Worm (Caenorhabditis elegans) whole organism, L3 larva: Measurements from ENCODE around the gene faxc-2.
A peak's percentile ranks its signal among the peaks of the same experiment; 100 is the strongest.

Experiments used
- ZK546.5 ChIP-seq: sonication (generic microtip); optimal IDR thresholded peaks from 2 replicates; lab custom pipeline; 2017; ENCODE audit warnings: missing biosample characterization, missing genetic modification characterization
- ama-1 ChIP-seq: fragments of 150-350 bp; optimal IDR thresholded peaks from 2 replicates; lab custom pipeline; 2018
- ceh-16 ChIP-seq: sonication (generic microtip); optimal IDR thresholded peaks from 2 replicates; lab custom pipeline; 2017; ENCODE audit warnings: missing biosample characterization, missing genetic modification characterization
- ceh-28 ChIP-seq: fragments of 150-350 bp; optimal IDR thresholded peaks from 2 replicates; lab custom pipeline; 2014; ENCODE audit warnings: missing biosample characterization, missing genetic modification reagents, missing genetic modification characterization
- ceh-82 ChIP-seq: fragments of 150-350 bp; optimal IDR thresholded peaks from 2 replicates; lab custom pipeline; 2014; ENCODE audit warnings: missing biosample characterization, missing genetic modification characterization
- daf-12 ChIP-seq: fragments of 150-350 bp; optimal IDR thresholded peaks from 2 replicates; lab custom pipeline; 2014; ENCODE audit warnings: missing biosample characterization, missing genetic modification reagents, missing genetic modification characterization
- egl-5 ChIP-seq: fragments of 150-350 bp; optimal IDR thresholded peaks from 2 replicates; lab custom pipeline; 2017; ENCODE audit warnings: missing biosample characterization, missing genetic modification reagents, missing genetic modification characterization, inconsistent platforms
- elt-2 ChIP-seq: sonication (generic microtip); optimal IDR thresholded peaks from 2 replicates; lab custom pipeline; 2016; ENCODE audit warnings: missing genetic modification reagents, mild to moderate bottlenecking, missing genetic modification characterization, missing compliant biosample characterization
- elt-3 ChIP-seq, 3 experiments: fragments of 150-350 bp in 1 of 3; sonication (generic microtip) in 2 of 3; optimal IDR thresholded peaks; 2 replicates in 2 of 3; 4 replicates in 1 of 3; lab custom pipeline; 2014 to 2017; ENCODE audit warnings: missing biosample characterization in 3 of 3, missing genetic modification characterization in 3 of 3
- eor-1 ChIP-seq, 2 experiments: fragments of 150-350 bp; optimal IDR thresholded peaks; 2 replicates each; lab custom pipeline; 2014 to 2018; ENCODE audit warnings: missing biosample characterization in 2 of 2, missing genetic modification characterization in 2 of 2
- fkh-10 ChIP-seq: sonication (generic microtip); optimal IDR thresholded peaks from 2 replicates; lab custom pipeline; 2017; ENCODE audit warnings: missing biosample characterization, missing genetic modification reagents, missing genetic modification characterization
- fkh-2 ChIP-seq: fragments of 150-350 bp; optimal IDR thresholded peaks from 2 replicates; lab custom pipeline; 2014; ENCODE audit warnings: missing biosample characterization, missing genetic modification reagents, missing genetic modification characterization
- hmg-11 ChIP-seq: sonication (generic microtip); optimal IDR thresholded peaks from 2 replicates; lab custom pipeline; 2016; ENCODE audit warnings: missing genetic modification characterization, missing compliant biosample characterization
- jun-1 ChIP-seq: fragments of 150-350 bp; optimal IDR thresholded peaks from 2 replicates; lab custom pipeline; 2014; ENCODE audit warnings: missing biosample characterization, missing genetic modification reagents, missing genetic modification characterization
- lin-15B ChIP-seq: fragments of 150-350 bp; optimal IDR thresholded peaks from 2 replicates; lab custom pipeline; 2014; ENCODE audit warnings: missing biosample characterization, missing genetic modification characterization
- lin-39 ChIP-seq: fragments of 150-350 bp; optimal IDR thresholded peaks from 2 replicates; lab custom pipeline; 2018; ENCODE audit warnings: missing biosample characterization, missing genetic modification reagents, missing genetic modification characterization
- lsy-12 ChIP-seq: sonication (generic microtip); optimal IDR thresholded peaks from 2 replicates; lab custom pipeline; 2016; ENCODE audit warnings: mild to moderate bottlenecking, missing genetic modification characterization, missing compliant biosample characterization
- mdl-1 ChIP-seq: fragments of 150-350 bp; optimal IDR thresholded peaks from 2 replicates; lab custom pipeline; 2014; ENCODE audit warnings: missing biosample characterization, missing genetic modification characterization
- mml-1 ChIP-seq: fragments of 150-350 bp; sonication (generic microtip); optimal IDR thresholded peaks from 3 replicates; lab custom pipeline; 2014; ENCODE audit warnings: missing biosample characterization, missing genetic modification characterization
- nfya-1 ChIP-seq: sonication (generic microtip); optimal IDR thresholded peaks from 2 replicates; lab custom pipeline; 2017; ENCODE audit warnings: missing genetic modification characterization, mild to moderate bottlenecking, missing compliant biosample characterization, antibody characterized with exemption, moderate library complexity; ENCODE audit not compliant: insufficient read depth
- nhr-11 ChIP-seq: fragments of 150-350 bp; optimal IDR thresholded peaks from 2 replicates; lab custom pipeline; 2014; ENCODE audit warnings: missing biosample characterization, missing genetic modification characterization
- nhr-12 ChIP-seq: fragments of 150-350 bp; optimal IDR thresholded peaks from 2 replicates; lab custom pipeline; 2014; ENCODE audit warnings: missing biosample characterization, missing genetic modification characterization
- nhr-23 ChIP-seq: fragments of 150-350 bp; optimal IDR thresholded peaks from 2 replicates; lab custom pipeline; 2014; ENCODE audit warnings: missing biosample characterization, missing genetic modification reagents, missing genetic modification characterization
- nhr-25 ChIP-seq: sonication (generic microtip); optimal IDR thresholded peaks from 2 replicates; lab custom pipeline; 2017; ENCODE audit warnings: missing biosample characterization, missing genetic modification characterization
- nhr-76 ChIP-seq: fragments of 150-350 bp; sonication (generic microtip); optimal IDR thresholded peaks from 5 replicates; lab custom pipeline; 2014; ENCODE audit warnings: missing biosample characterization, missing genetic modification characterization
- nhr-77 ChIP-seq: fragments of 150-350 bp; optimal IDR thresholded peaks from 2 replicates; lab custom pipeline; 2014; ENCODE audit warnings: missing biosample characterization, missing genetic modification characterization
- pha-4 ChIP-seq: fragments of 150-350 bp; optimal IDR thresholded peaks from 2 replicates; lab custom pipeline; 2014; ENCODE audit warnings: missing biosample characterization, missing genetic modification reagents, missing genetic modification characterization
- pqm-1 ChIP-seq: fragments of 150-350 bp; optimal IDR thresholded peaks from 2 replicates; lab custom pipeline; 2017; ENCODE audit warnings: missing biosample characterization, missing genetic modification characterization, inconsistent platforms
- sea-2 ChIP-seq: fragments of 150-350 bp; sonication (generic microtip); optimal IDR thresholded peaks from 4 replicates; lab custom pipeline; 2014; ENCODE audit warnings: missing biosample characterization, missing genetic modification reagents, missing genetic modification characterization
- skn-1 ChIP-seq: fragments of 150-350 bp; optimal IDR thresholded peaks from 2 replicates; lab custom pipeline; 2014; ENCODE audit warnings: missing biosample characterization, missing genetic modification characterization
- snpc-4 ChIP-seq: fragments of 150-350 bp; optimal IDR thresholded peaks from 2 replicates; lab custom pipeline; 2014; ENCODE audit warnings: missing biosample characterization, missing genetic modification characterization
- unc-39 ChIP-seq: sonication (generic microtip); optimal IDR thresholded peaks from 4 replicates; lab custom pipeline; 2017; ENCODE audit warnings: missing biosample characterization, missing genetic modification characterization
- unc-62 ChIP-seq: fragments of 150-350 bp; sonication (generic microtip); optimal IDR thresholded peaks from 4 replicates; lab custom pipeline; 2014; ENCODE audit warnings: missing biosample characterization, missing genetic modification reagents, missing genetic modification characterization
- zag-1 ChIP-seq: fragments of 150-350 bp; optimal IDR thresholded peaks from 2 replicates; lab custom pipeline; 2014; ENCODE audit warnings: missing biosample characterization, missing genetic modification characterization
- ztf-11 ChIP-seq: fragments of 150-350 bp; optimal IDR thresholded peaks from 2 replicates; lab custom pipeline; 2014; ENCODE audit warnings: missing biosample characterization, missing genetic modification characterization
- ztf-4 ChIP-seq: fragments of 150-350 bp; optimal IDR thresholded peaks from 2 replicates; lab custom pipeline; 2014; ENCODE audit warnings: missing biosample characterization, missing genetic modification characterization

Gene faxc-2

ce11 chrII:13282566-13282965, 26.5 kb upstream of the faxc-2 start:
- TF ChIP-seq ZK546.5 (tag; lab: Kevin White, UChicago): no peak
- no peak for TF ChIP-seq zag-1 (tag; lab: Kevin White, UChicago)
- no peak for TF ChIP-seq nhr-12 (tag; lab: Kevin White, UChicago)
- no peak for TF ChIP-seq ceh-16 (tag; lab: Kevin White, UChicago)
- TF ChIP-seq sea-2 (GFP tag; lab: Kevin White, UChicago): no peak
- no peak for TF ChIP-seq eor-1 (tag; optimal IDR thresholded peaks at IDR 0.05; lab: Kevin White, UChicago)
- TF ChIP-seq ztf-11 (tag; lab: Kevin White, UChicago): no peak
- no peak for TF ChIP-seq daf-12 (tag; lab: Kevin White, UChicago)
- TF ChIP-seq lin-15B (tag; lab: Kevin White, UChicago): no peak

- TF ChIP-seq lsy-12 (tag; lab: Kevin White, UChicago): no peak
These were observed 25.6 kb upstream of the faxc-2 start for ce11 chrII:13283486-13283885.

DNA sequence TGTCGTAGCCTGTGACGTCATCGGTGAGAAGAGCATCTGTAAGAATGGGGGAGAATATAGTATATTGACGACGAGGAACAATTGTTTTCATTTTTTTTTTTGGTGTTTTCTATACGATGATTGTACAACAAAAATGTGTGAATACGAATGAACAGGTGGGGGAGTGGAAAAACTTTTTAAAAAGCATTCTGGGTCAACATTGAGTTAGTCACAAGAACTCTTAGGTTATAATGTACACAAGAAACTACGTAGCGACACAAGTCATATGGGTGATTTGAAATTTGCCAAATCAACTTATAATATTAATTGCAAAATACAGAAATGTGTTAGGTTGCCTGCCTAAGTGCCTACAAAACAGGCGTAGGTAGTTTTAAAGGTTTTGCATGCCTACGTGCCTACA, 24.9 kb upstream of the faxc-2 start:
- TF ChIP-seq lin-15B (tag; lab: Kevin White, UChicago) (no peak), unc-39 (no peak), lin-39 (no peak), ceh-82 (tag; lab: Kevin White, UChicago) (no peak), pha-4 (tag; lab: Kevin White, UChicago) (peak; percentile 73), ceh-28 (tag; lab: Kevin White, UChicago) (no peak)

DNA sequence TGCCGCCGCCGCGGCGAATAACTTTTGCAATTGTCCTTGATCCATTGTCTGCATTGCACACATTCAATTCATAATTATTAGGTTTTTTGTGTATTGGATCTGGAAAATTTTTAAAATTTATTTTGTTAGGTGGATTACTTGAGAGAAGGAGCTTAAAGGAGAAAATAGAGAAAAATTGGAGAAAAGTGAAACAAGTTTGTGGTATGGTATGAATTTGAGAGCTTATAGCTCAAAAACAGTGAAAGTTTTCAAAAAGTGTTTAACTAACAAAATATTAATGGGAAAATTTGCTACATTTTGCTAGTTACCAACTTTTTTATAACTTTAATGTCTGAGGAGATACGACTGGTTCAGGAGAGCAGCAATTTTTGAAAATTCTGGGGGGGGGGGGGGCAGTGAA, 23.4 kb upstream of the faxc-2 start, which contains the start of gene ztf-22:
Gene ztf-22 (minus strand): TSS at position 101 of the 400 bp plus-strand sequence.
- no peak for TF ChIP-seq unc-39

ce11 chrII:13289891-13290290, 19.2 kb upstream of the faxc-2 start:
- TF ChIP-seq ceh-28 (tag; lab: Kevin White, UChicago) (no peak), nhr-25 (tag; lab: Kevin White, UChicago) (no peak), lin-15B (tag; lab: Kevin White, UChicago) (no peak), skn-1 (tag; lab: Kevin White, UChicago) (no peak), unc-62 (no peak), mdl-1 (no peak), mml-1 (tag; lab: Kevin White, UChicago) (no peak), ztf-4 (tag; lab: Kevin White, UChicago) (no peak), fkh-10 (GFP tag; lab: Kevin White, UChicago) (no peak), elt-2 (tag; lab: Kevin White, UChicago) (no peak), nhr-77 (no peak), lin-39 (no peak), unc-39 (no peak), zag-1 (tag; lab: Kevin White, UChicago) (no peak), eor-1 (tag; optimal IDR thresholded peaks at IDR 0.05; lab: Kevin White, UChicago) (no peak), ceh-82 (tag; lab: Kevin White, UChicago) (no peak), elt-3 (tag; optimal IDR thresholded peaks at IDR 0.05; lab: Kevin White, UChicago) (no peak)

- no peak for TF ChIP-seq unc-39
- peak; percentile 2 for TF ChIP-seq nhr-23
- TF ChIP-seq nhr-76 (tag; lab: Kevin White, UChicago): no peak
- TF ChIP-seq nhr-25 (tag; lab: Kevin White, UChicago): no peak
- TF ChIP-seq pha-4 (tag; lab: Kevin White, UChicago): peak; percentile 48
- no peak for TF ChIP-seq hmg-11 (tag; lab: Kevin White, UChicago)
- no peak for TF ChIP-seq ceh-82 (tag; lab: Kevin White, UChicago)
- TF ChIP-seq nhr-12 (tag; lab: Kevin White, UChicago): no peak
- no peak for TF ChIP-seq ZK546.5 (tag; lab: Kevin White, UChicago)
- TF ChIP-seq eor-1 (tag; optimal IDR thresholded peaks at IDR 0.05; lab: Kevin White, UChicago): no peak
- no peak for TF ChIP-seq mml-1 (tag; lab: Kevin White, UChicago)
- peak; percentile 65 for TF ChIP-seq snpc-4 (tag; lab: Kevin White, UChicago)
- TF ChIP-seq lin-15B (tag; lab: Kevin White, UChicago): no peak
- peak in 1 of 3 experiments; percentile 15 for TF ChIP-seq elt-3 (tag; optimal IDR thresholded peaks at IDR 0.05; lab: Kevin White, UChicago)
- no peak for TF ChIP-seq zag-1 (tag; lab: Kevin White, UChicago)
- peak; percentile 36 for TF ChIP-seq unc-62
- no peak for TF ChIP-seq fkh-2 (tag; lab: Kevin White, UChicago)
- TF ChIP-seq nhr-11: no peak
- peak; percentile 15 for TF ChIP-seq jun-1
- TF ChIP-seq sea-2 (GFP tag; lab: Kevin White, UChicago): no peak
- TF ChIP-seq ceh-16 (tag; lab: Kevin White, UChicago): no peak
- no peak for TF ChIP-seq pqm-1 (tag; lab: Kevin White, UChicago)
- no peak for TF ChIP-seq egl-5 (tag; lab: Kevin White, UChicago)
- peak; percentile 22 for TF ChIP-seq nfya-1 (tag; lab: Kevin White, UChicago)
- no peak for TF ChIP-seq skn-1 (tag; lab: Kevin White, UChicago)
- no peak for TF ChIP-seq lin-39
- TF ChIP-seq ama-1 (lab: Kevin White, UChicago): no peak
These were observed 18.4 kb upstream of the faxc-2 start for ce11 chrII:13290518-13291286.
